Worm (Caenorhabditis elegans) whole organism, L4/young adult: ENCODE results near the gene C29F9.2.
A peak's percentile ranks its signal among the peaks of the same experiment; 100 is the strongest.
"Not testable (repeated sequence)": the region's sequence is repeated elsewhere in the genome, so short reads cannot be mapped to it uniquely, and the experiment has no call there.

Experiments
- W03F9.2 ChIP-seq: fragments of 150-350 bp; optimal IDR thresholded peaks from 2 replicates; lab custom pipeline; 2014; ENCODE audit warnings: missing biosample characterization, missing genetic modification characterization
- dao-5 ChIP-seq: sonication (generic microtip); optimal IDR thresholded peaks from 2 replicates; lab custom pipeline; 2016; ENCODE audit warnings: missing genotype, missing genetic modification characterization, moderate library complexity, missing compliant biosample characterization
- him-1 ChIP-seq: sonication (generic microtip); optimal IDR thresholded peaks from 2 replicates; lab custom pipeline; 2016; ENCODE audit warnings: missing genotype, missing genetic modification reagents, missing genetic modification characterization, missing compliant biosample characterization

Gene C29F9.2

ce11 chrIII:130650-131049, at the start of gene C29F9.2, which contains the start of gene nhr-280:
Gene C29F9.2 (plus strand): TSS chrIII:130947.
Gene nhr-280 (minus strand): TSS chrIII:130750.
- no peak for TF ChIP-seq him-1
- no peak for TF ChIP-seq dao-5 (tag; lab: Kevin White, UChicago)
- no peak for TF ChIP-seq W03F9.2

DNA sequence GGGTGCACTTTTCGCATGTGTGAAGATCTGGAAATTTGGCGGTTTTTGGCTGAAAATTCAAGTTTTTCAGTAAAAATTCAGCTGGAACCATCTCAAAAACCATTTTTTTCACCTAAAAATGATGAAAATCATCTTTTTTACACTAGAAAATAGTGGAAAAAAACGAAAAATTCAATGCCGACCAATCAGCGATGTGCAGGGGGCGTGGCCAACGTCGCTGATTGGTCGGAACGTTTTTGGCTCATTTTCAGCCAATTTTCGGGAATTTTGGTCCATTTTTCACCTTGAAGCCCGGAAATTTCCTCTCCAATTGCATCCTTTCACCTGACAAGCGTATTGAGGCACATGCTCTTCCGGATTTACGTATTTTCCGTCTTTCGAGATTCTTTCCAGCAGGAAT, 46.4 kb upstream of the C29F9.2 start:
- TF ChIP-seq W03F9.2 (no peak), dao-5 (tag; lab: Kevin White, UChicago) (no peak), him-1 (no peak)

- TF ChIP-seq W03F9.2 (peak; percentile 83), him-1 (no peak), dao-5 (tag; lab: Kevin White, UChicago) (no peak)
Observed at ce11 chrIII:86316-86715, 44.4 kb upstream of the C29F9.2 start, which contains the start of gene attf-3. Gene attf-3 (minus strand): TSS chrIII:86384.

- TF ChIP-seq W03F9.2 (no peak), dao-5 (tag; lab: Kevin White, UChicago) (no peak), him-1 (no peak)
Observed at ce11 chrIII:87183-87582, 43.6 kb upstream of the C29F9.2 start, which contains the start of the genes F54C4.4 and mrpl-40. Gene F54C4.4 (minus strand): TSS chrIII:87381. Gene mrpl-40 (plus strand): TSS chrIII:87559.

ce11 chrIII:89155-89554, 41.6 kb upstream of the C29F9.2 start:
- TF ChIP-seq him-1: no peak
- TF ChIP-seq W03F9.2: peak; percentile 40

- TF ChIP-seq him-1 (no peak), W03F9.2 (no peak), dao-5 (tag; lab: Kevin White, UChicago) (no peak)
Observed at ce11 chrIII:92247-92646, 38.5 kb upstream of the C29F9.2 start.

- TF ChIP-seq W03F9.2 (no peak), him-1 (no peak), dao-5 (tag; lab: Kevin White, UChicago) (no peak)
Observed at ce11 chrIII:94759-95330, 35.9 kb upstream of the C29F9.2 start, which contains the start of gene pat-4. Gene pat-4 (minus strand): TSS chrIII:94809.

- no peak for TF ChIP-seq W03F9.2
- TF ChIP-seq dao-5 (tag; lab: Kevin White, UChicago): no peak
- TF ChIP-seq him-1: no peak
Observed at ce11 chrIII:96196-96595, 34.6 kb upstream of the C29F9.2 start.

ce11 chrIII:97018-97417, 33.7 kb upstream of the C29F9.2 start, which contains the start of gene C29F9.8:
Gene C29F9.8 (minus strand): TSS chrIII:97118.
- not testable (repeated sequence) for TF ChIP-seq W03F9.2; him-1; dao-5 (tag; lab: Kevin White, UChicago)

ce11 chrIII:98822-99221, 31.9 kb upstream of the C29F9.2 start, which contains the start of gene C29F9.9:
Gene C29F9.9 (minus strand): TSS chrIII:98922.
- not testable (repeated sequence) for TF ChIP-seq him-1; dao-5 (tag; lab: Kevin White, UChicago); W03F9.2

DNA sequence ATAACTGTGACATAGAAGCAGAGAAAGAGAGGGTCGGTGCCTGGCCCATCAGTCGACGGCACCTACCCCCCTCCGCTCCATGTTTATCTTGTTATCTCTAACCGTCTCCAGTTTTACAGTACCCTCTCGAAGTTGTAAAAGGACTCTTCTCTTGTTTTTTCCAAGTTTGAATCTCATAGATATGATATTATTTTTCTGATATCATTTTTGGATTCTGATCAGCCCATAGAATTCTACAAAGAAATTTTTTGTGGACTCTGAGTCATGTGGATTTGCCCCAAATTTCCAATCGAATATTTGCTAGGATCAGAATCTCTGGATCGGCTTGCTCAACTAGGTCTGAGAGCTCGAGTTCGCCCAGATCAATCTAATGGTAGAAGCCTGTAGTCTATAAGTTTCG, 16.1 kb upstream of the C29F9.2 start, which contains the start of gene C29F9.6:
TSS of gene C29F9.6 (plus strand) at position 301 of the 400 bp plus-strand sequence.
- TF ChIP-seq W03F9.2 (no peak), him-1 (no peak), dao-5 (tag; lab: Kevin White, UChicago) (no peak)

- TF ChIP-seq W03F9.2: no peak
- TF ChIP-seq dao-5 (tag; lab: Kevin White, UChicago): no peak
- no peak for TF ChIP-seq him-1
Observed at ce11 chrIII:117210-117609, 13.5 kb upstream of the C29F9.2 start, which contains the start of gene C29F9.5. Gene C29F9.5 (plus strand): TSS chrIII:117510.

- TF ChIP-seq him-1: no peak
- TF ChIP-seq dao-5 (tag; lab: Kevin White, UChicago): no peak
- TF ChIP-seq W03F9.2: no peak
Observed at ce11 chrIII:117857-118256, 12.9 kb upstream of the C29F9.2 start.

DNA sequence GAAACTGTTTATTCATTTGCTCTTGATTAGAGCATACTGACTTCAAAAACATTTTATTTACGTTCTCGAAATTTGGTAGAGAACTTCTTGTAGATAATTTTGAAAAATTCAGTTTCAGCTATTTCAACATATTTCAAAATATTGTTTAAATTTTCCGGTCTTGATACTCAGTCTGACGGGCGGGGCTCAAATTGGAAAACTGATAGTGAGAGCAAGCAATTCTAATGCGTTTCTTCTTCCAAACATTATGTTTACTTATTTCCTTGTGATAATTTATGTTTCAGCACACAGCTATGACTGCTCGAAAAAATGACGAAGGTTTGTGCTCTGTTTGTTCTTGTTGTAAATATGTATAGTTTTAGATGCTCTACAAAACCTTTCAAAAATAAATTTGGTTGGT, 10.5 kb upstream of the C29F9.2 start, which contains the start of gene pals-24:
TSS of gene pals-24 (plus strand) at position 237 of the 400 bp plus-strand sequence.
- TF ChIP-seq dao-5 (tag; lab: Kevin White, UChicago) (no peak), W03F9.2 (no peak), him-1 (no peak)

DNA sequence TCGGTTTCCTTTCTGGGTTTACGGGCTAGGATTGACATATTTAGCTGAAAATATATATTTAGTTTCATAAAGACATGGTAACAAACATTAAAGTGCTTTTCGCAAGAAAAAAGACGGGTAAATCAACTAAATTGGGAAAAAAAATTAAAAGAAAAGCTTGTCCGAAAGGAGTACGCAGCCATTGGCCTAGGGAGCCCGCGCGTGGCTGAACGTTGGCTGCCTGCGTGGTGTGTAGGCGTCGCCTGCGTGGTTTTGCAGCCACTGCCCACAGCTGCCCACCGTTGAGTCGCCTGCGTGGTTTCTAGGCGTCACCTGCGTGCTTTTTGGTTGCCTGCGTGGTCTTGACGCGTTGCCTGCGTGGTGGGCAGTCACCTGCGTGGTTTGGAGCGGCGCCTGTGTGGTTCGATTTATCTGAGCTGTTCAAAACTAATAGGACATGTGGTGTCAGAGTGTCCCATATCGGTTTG, 8.7 kb upstream of the C29F9.2 start, which contains the start of gene C29F9.12:
TSS of gene C29F9.12 (minus strand) at position 51 of the 467 bp plus-strand sequence.
- not testable (repeated sequence) for TF ChIP-seq W03F9.2; him-1; dao-5 (tag; lab: Kevin White, UChicago)
